Fruit fly (Drosophila melanogaster): ENCODE results near the gene Tpi.

The Tpi gene

DNA sequence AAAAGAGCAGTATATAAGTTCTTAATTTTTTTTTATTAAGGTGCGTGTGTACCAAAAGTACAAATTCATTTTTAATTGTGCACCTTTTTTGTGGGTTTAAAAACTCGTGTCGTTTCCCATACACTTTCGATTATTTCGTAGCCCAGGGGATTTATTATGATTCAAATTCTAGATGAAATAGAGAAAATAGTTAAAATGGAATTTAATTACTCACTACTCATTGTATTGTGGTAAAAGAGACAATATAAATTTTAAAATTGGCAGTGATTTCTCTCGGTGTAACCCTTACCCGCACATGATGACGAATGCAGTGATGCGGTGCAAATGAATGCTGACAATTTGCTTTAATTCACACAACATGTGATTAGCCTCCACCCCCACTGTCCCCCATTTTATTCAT, 51.2 kb downstream of the Tpi start (continued):
- TF ChIP-seq CG2678 (tag; optimal IDR thresholded peaks at IDR 0.05) (peak; percentile 35), Trl (optimal IDR thresholded peaks at IDR 0.05) (no peak), Trl (GFP tag; optimal IDR thresholded peaks at IDR 0.05) (no peak), Abd-B (GFP tag; optimal IDR thresholded peaks at IDR 0.05) (peak; percentile 26), row (GFP tag; IDR thresholded peaks at IDR 0.05) (peak; percentile 27; the same call in 1 of the 3 replicates), CG17568 (GFP tag; optimal IDR thresholded peaks at IDR 0.05) (no peak), Nf-YA (GFP tag; IDR thresholded peaks at IDR 0.05) (no peak), Ets65A (GFP tag) (peak; percentile 81), phol (tag; optimal IDR thresholded peaks at IDR 0.05) (peak; percentile 24), CG1832 (GFP tag; optimal IDR thresholded peaks at IDR 0.05) (no peak), Aef1 (GFP tag; IDR thresholded peaks at IDR 0.05) (no peak), CG4854 (GFP tag; optimal IDR thresholded peaks at IDR 0.05) (no peak), croc (GFP tag; conservative IDR thresholded peaks at IDR 0.05) (no peak), Dll (GFP tag; IDR thresholded peaks at IDR 0.05; ENCODE audit: partially characterized antibody) (no peak), Chrac-16 (GFP tag; optimal IDR thresholded peaks at IDR 0.05) (no peak), CG9817 (tag; optimal IDR thresholded peaks at IDR 0.05) (no peak), tup (GFP tag; optimal IDR thresholded peaks at IDR 0.05) (no peak), pum (GFP tag; optimal IDR thresholded peaks at IDR 0.05) (no peak), CG17612 (GFP tag; IDR thresholded peaks at IDR 0.05) (no peak), gsb-n (tag; optimal IDR thresholded peaks at IDR 0.05) (no peak), dmrt99B (tag; optimal IDR thresholded peaks at IDR 0.05) (peak; percentile 33), CG30431 (GFP tag; optimal IDR thresholded peaks at IDR 0.05) (no peak), CG12299 (tag; optimal IDR thresholded peaks at IDR 0.05) (no peak), Dip3 (GFP tag; optimal IDR thresholded peaks at IDR 0.05) (no peak), Sox100B (GFP tag; optimal IDR thresholded peaks at IDR 0.05) (peak; percentile 2), zf30C (GFP tag; optimal IDR thresholded peaks at IDR 0.05) (no peak), sisA (GFP tag; IDR thresholded peaks at IDR 0.05) (no peak; the same call in 1 of the 2 replicates), wek (GFP tag; optimal IDR thresholded peaks at IDR 0.05) (no peak), dysf (GFP tag; IDR thresholded peaks at IDR 0.05) (0 out of 3 replicates have a peak, but pooled peaks have one; percentile 28), CHES-1-like (GFP tag; optimal IDR thresholded peaks at IDR 0.05) (no peak), Sox102F (GFP tag; optimal IDR thresholded peaks at IDR 0.05) (peak; percentile 33), ERR (GFP tag; optimal IDR thresholded peaks at IDR 0.05) (no peak), prd (optimal IDR thresholded peaks at IDR 0.05) (no peak), prd (GFP tag; IDR thresholded peaks at IDR 0.05) (peak; percentile 26; the same call in 1 of the 3 replicates), CG13287 (GFP tag; IDR thresholded peaks at IDR 0.05; ENCODE audit: partially characterized antibody) (no peak), CG1024 (GFP tag; IDR thresholded peaks at IDR 0.05) (no peak), en (GFP tag; optimal IDR thresholded peaks at IDR 0.05) (no peak), lola (GFP tag; optimal IDR thresholded peaks at IDR 0.05) (no peak), Xbp1 (GFP tag; optimal IDR thresholded peaks at IDR 0.05) (peak; percentile 15), TFAM (GFP tag; optimal IDR thresholded peaks at IDR 0.05) (no peak), CG13424 (tag; optimal IDR thresholded peaks at IDR 0.05) (peak; percentile 12), H2.0 (GFP tag; IDR thresholded peaks at IDR 0.05) (no peak), HLH54F (GFP tag; optimal IDR thresholded peaks at IDR 0.05) (no peak), CG17361 (GFP tag; IDR thresholded peaks at IDR 0.05) (0 out of 3 replicates have a peak, but pooled peaks have one; percentile 13), CG8478 (optimal IDR thresholded peaks at IDR 0.05) (no peak), CG14441 (GFP tag; IDR thresholded peaks at IDR 0.05) (peak; percentile 33), inv (GFP tag; IDR thresholded peaks at IDR 0.05; ENCODE audit: partially characterized antibody) (no peak), ATbp (GFP tag; optimal IDR thresholded peaks at IDR 0.05) (no peak), tgo (GFP tag; IDR thresholded peaks at IDR 0.05) (0 out of 3 replicates have a peak, but pooled peaks have one; percentile 16), Rfx (GFP tag; IDR thresholded peaks at IDR 0.05) (0 out of 2 replicates have a peak, but pooled peaks have one; percentile 15), gem (tag; optimal IDR thresholded peaks at IDR 0.05) (peak; percentile 47), pita (GFP tag; optimal IDR thresholded peaks at IDR 0.05) (no peak)
